Worm (Caenorhabditis elegans): Measurements from ENCODE around the gene ZC190.2.

Gene ZC190.2

DNA sequence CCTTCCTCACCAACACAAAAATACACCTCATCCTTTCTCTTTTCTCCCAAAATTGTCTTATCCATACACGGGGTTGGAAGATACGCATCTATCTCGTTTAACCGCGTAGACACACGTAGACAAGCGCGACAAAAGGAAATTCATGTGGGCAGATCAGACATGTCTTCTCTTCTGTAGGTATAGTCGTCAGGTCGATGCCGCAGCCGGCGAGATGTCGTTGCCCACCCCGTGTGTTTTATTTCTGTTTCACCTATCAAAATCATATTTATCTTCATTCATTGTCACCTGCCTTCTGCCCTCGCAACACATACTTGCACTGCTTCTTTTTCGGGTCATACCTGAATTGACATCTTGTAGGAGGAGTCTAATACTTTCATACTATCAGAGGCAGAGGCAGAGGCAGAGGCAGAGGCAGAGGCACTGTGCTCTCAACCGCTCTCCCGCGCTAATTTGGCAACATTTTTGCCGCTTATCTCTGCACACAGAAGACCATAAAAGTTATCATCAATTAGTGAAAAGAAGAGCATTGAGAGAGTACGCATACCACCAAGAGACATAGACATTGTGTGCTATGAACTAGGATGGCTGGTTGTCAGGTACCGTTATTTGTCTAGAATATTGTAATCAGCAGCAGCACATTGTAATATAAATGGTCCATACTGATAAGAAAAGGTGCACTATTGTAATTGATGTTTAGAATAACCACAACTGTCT, 19.8 kb upstream of the ZC190.2 start (continued):
- TF ChIP-seq tra-1 (GFP tag; IDR thresholded peaks at IDR 0.05), result peak; percentile 76
- TF ChIP-seq ztf-11 (tag; optimal IDR thresholded peaks at IDR 0.05), result no peak
- TF ChIP-seq gei-8 (GFP tag; optimal IDR thresholded peaks at IDR 0.05), result no peak
- TF ChIP-seq saeg-2 (GFP tag; IDR thresholded peaks at IDR 0.05), result no peak
- no peak for TF ChIP-seq ces-1 (GFP tag; optimal IDR thresholded peaks at IDR 0.05)
- TF ChIP-seq ZK546.5 (tag; optimal IDR thresholded peaks at IDR 0.05), result no peak
- no peak for TF ChIP-seq nhr-42 (GFP tag; IDR thresholded peaks at IDR 0.05)
- TF ChIP-seq mes-2 (tag; optimal IDR thresholded peaks at IDR 0.05; ENCODE audit: poor library complexity, severe bottlenecking), result peak; percentile 51
- no peak for TF ChIP-seq Y75B8A.6 (GFP tag; IDR thresholded peaks at IDR 0.05)
- no peak for TF ChIP-seq zip-2 (tag; optimal IDR thresholded peaks at IDR 0.05)
- peak; percentile 47; the same call in 1 of the 2 replicates for TF ChIP-seq ceh-20 (GFP tag; IDR thresholded peaks at IDR 0.05)

DNA sequence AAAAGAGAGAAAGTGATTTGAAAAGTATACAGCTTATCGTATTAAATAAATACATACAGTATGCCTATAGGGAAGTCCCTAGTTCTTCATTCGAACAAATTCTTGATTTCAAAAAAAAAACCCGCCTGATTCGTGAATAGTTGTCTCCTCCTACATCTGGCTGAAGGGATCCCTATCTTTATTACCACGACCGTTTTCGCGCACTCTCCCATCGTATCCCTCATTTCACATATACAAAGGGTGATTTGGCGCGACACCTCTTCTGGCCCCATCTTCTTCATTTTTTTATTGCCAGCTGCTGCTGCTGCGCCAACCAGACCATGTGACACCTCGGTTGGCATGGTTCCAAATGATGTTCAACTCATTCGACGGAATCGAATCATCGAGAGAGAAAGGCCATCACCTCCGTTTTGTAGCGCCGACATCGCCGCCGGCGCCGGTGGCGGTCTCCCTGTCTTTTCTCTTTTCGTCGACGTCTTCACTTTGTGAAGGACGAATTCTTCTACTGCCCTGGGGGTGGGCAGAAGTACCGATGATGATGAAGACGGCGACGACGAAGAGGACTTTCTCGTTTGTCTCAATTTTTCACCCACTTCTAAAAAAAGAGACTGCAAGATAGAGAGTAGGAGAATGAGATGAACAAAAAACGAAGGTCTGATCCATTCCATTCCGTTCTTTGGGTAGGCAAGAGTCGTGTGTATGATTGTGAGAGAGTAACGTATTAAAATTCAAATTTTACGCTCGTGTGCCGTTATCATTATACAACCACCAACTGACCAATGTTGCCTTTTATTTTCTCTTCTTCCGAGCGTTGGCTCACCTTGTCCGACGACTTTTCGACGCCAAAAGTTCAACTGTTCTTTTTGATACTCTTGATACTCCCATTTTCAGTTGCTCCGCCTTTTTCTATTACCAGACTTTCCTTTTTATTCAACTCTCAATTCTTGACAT, 18.8 kb upstream of the ZC190.2 start:
- TF ChIP-seq lin-13 (GFP tag; optimal IDR thresholded peaks at IDR 0.05) (no peak), madf-9 (GFP tag; conservative IDR thresholded peaks at IDR 0.05) (no peak), dve-1 (tag; optimal IDR thresholded peaks at IDR 0.05; ENCODE audit: insufficient read depth) (no peak), R02D3.7 (tag; optimal IDR thresholded peaks at IDR 0.05) (no peak), lin-39 (tag; optimal IDR thresholded peaks at IDR 0.05) (no peak), jun-1 (tag; optimal IDR thresholded peaks at IDR 0.05) (no peak), mdl-1 (tag; optimal IDR thresholded peaks at IDR 0.05) (peak in 1 of 2 experiments; percentile 14), aly-2 (tag; optimal IDR thresholded peaks at IDR 0.05) (no peak), ces-1 (GFP tag; optimal IDR thresholded peaks at IDR 0.05) (no peak), daf-19 (GFP tag; conservative IDR thresholded peaks at IDR 0.05) (no peak), lin-1 (GFP tag; IDR thresholded peaks at IDR 0.05) (no peak), php-3 (GFP tag; IDR thresholded peaks at IDR 0.05) (no peak), F49E8.2 (tag; optimal IDR thresholded peaks at IDR 0.05; ENCODE audit: borderline replicate concordance) (no peak), egl-27 (tag; optimal IDR thresholded peaks at IDR 0.05) (no peak), zfp-2 (tag; optimal IDR thresholded peaks at IDR 0.05) (no peak), ceh-28 (tag; optimal IDR thresholded peaks at IDR 0.05) (no peak), nhr-77 (tag; optimal IDR thresholded peaks at IDR 0.05) (no peak), lin-29 (GFP tag; IDR thresholded peaks at IDR 0.05) (no peak), tra-1 (GFP tag; IDR thresholded peaks at IDR 0.05) (peak; percentile 61), pqm-1 (tag; optimal IDR thresholded peaks at IDR 0.05) (peak; percentile 81), rbr-2 (tag; optimal IDR thresholded peaks at IDR 0.05) (peak; percentile 24), mxl-3 (GFP tag; optimal IDR thresholded peaks at IDR 0.05) (peak; percentile 60), madf-5 (GFP tag; IDR thresholded peaks at IDR 0.05) (no peak), fos-1 (tag; optimal IDR thresholded peaks at IDR 0.05) (no peak), Y5F2A.4 (GFP tag; optimal IDR thresholded peaks at IDR 0.05) (no peak), ZK337.2 (GFP tag; IDR thresholded peaks at IDR 0.05) (no peak), ceh-44 (GFP tag; IDR thresholded peaks at IDR 0.05) (no peak), Y75B8A.6 (GFP tag; IDR thresholded peaks at IDR 0.05) (no peak), ztf-11 (tag; optimal IDR thresholded peaks at IDR 0.05) (no peak), spr-3 (GFP tag; optimal IDR thresholded peaks at IDR 0.05) (no peak), nhr-25 (tag; optimal IDR thresholded peaks at IDR 0.05; ENCODE audit: borderline replicate concordance, insufficient read depth) (peak; percentile 61), ZK546.5 (tag; optimal IDR thresholded peaks at IDR 0.05) (no peak), nhr-11 (tag; optimal IDR thresholded peaks at IDR 0.05) (peak; percentile 21), dmd-6 (GFP tag; IDR thresholded peaks at IDR 0.05) (peak; percentile 46), nhr-48 (tag; optimal IDR thresholded peaks at IDR 0.05) (no peak), F44E2.7 (GFP tag; IDR thresholded peaks at IDR 0.05) (no peak), lin-38 (GFP tag; IDR thresholded peaks at IDR 0.05) (no peak), mdt-29 (GFP tag; IDR thresholded peaks at IDR 0.05) (no peak), unc-62 (GFP tag; optimal IDR thresholded peaks at IDR 0.05 in 1 of 2) (peak in 1 of 2 experiments; percentile 70), unc-62 (tag; optimal IDR thresholded peaks at IDR 0.05) (no peak)
